Fruit fly (Drosophila melanogaster) whole organism, embryonic: Measurements from ENCODE around the gene CG32700.

Source experiments
- Blimp-1 ChIP-seq: fragments of 200-800 bp; sonication (Bioruptor generic); optimal IDR thresholded peaks from 3 replicates; lab custom pipeline; 2018; ENCODE audit warnings: missing biosample characterization, missing genetic modification characterization, mild to moderate bottlenecking, moderate library complexity, missing genetic modification reagents
- C15 ChIP-seq: fragments of 200-800 bp; sonication (Bioruptor generic); IDR thresholded peaks from 3 replicates; pipeline ENCODE4 v1.3.6; 2022; ENCODE audit warnings: missing biosample characterization, missing genetic modification characterization
- CG10543 ChIP-seq: fragments of 200-800 bp; sonication (Bioruptor generic); optimal IDR thresholded peaks from 3 replicates; lab custom pipeline; 2017; ENCODE audit warnings: missing biosample characterization, mild to moderate bottlenecking, missing genetic modification characterization, moderate library complexity
- CG10565 ChIP-seq: fragments of 200-800 bp; sonication (Bioruptor generic); optimal IDR thresholded peaks from 3 replicates; lab custom pipeline; 2016; ENCODE audit warnings: missing biosample characterization, mild to moderate bottlenecking, missing genetic modification characterization
- CG10979 ChIP-seq: fragments of 200-800 bp; sonication (Bioruptor generic); optimal IDR thresholded peaks from 2 replicates; lab custom pipeline; 2018; ENCODE audit warnings: missing biosample characterization, mild to moderate bottlenecking, missing genetic modification characterization, moderate library complexity
- CG11247 ChIP-seq: fragments of 200-800 bp; sonication (Bioruptor generic); IDR thresholded peaks from 2 replicates; pipeline ENCODE4 v1.3.6; 2022; ENCODE audit warnings: missing biosample characterization, missing genetic modification characterization
- CG11504 ChIP-seq: fragments of 200-800 bp; sonication (Bioruptor generic); optimal IDR thresholded peaks from 3 replicates; lab custom pipeline; 2019; ENCODE audit warnings: missing biosample characterization, mild to moderate bottlenecking, missing genetic modification characterization, moderate library complexity
- CG14710 ChIP-seq: fragments of 200-800 bp; sonication (Bioruptor generic); optimal IDR thresholded peaks from 3 replicates; lab custom pipeline; 2019; ENCODE audit warnings: missing biosample characterization, mild to moderate bottlenecking, missing genetic modification characterization, moderate library complexity
- CG18262 ChIP-seq: fragments of 200-800 bp; optimal IDR thresholded peaks from 3 replicates; lab custom pipeline; 2019; ENCODE audit warnings: missing biosample characterization, mild to moderate bottlenecking, missing genetic modification characterization, moderate library complexity
- CG18599 ChIP-seq: fragments of 200-800 bp; sonication (Bioruptor generic); optimal IDR thresholded peaks from 3 replicates; lab custom pipeline; 2017; ENCODE audit warnings: missing biosample characterization, missing genetic modification characterization, mild to moderate bottlenecking, moderate library complexity, missing genetic modification reagents
- CG2120 ChIP-seq: fragments of 200-800 bp; sonication (Bioruptor generic); optimal IDR thresholded peaks from 3 replicates; lab custom pipeline; 2016; ENCODE audit warnings: missing biosample characterization, missing genetic modification characterization
- CG2678 ChIP-seq: fragments of 200-800 bp; sonication (Bioruptor generic); optimal IDR thresholded peaks from 3 replicates; lab custom pipeline; 2019; ENCODE audit warnings: missing biosample characterization, mild to moderate bottlenecking, missing genetic modification characterization, moderate library complexity
- CG2712 ChIP-seq: fragments of 200-800 bp; optimal IDR thresholded peaks from 3 replicates; lab custom pipeline; 2019; ENCODE audit warnings: missing biosample characterization, mild to moderate bottlenecking, missing genetic modification characterization, moderate library complexity
- CG2875 ChIP-seq: fragments of 200-800 bp; sonication (Bioruptor generic); optimal IDR thresholded peaks from 2 replicates; lab custom pipeline; 2017; ENCODE audit warnings: missing biosample characterization, mild to moderate bottlenecking, missing genetic modification characterization, missing genetic modification reagents
- CG30403 ChIP-seq: fragments of 200-800 bp; sonication (Bioruptor generic); optimal IDR thresholded peaks from 3 replicates; lab custom pipeline; 2016; ENCODE audit warnings: missing biosample characterization, missing genetic modification characterization
- CG3163 ChIP-seq: fragments of 200-800 bp; sonication (Bioruptor generic); optimal IDR thresholded peaks from 3 replicates; lab custom pipeline; 2016; ENCODE audit warnings: missing biosample characterization, missing genetic modification characterization
- CG4820 ChIP-seq: fragments of 200-800 bp; sonication (Bioruptor generic); optimal IDR thresholded peaks from 3 replicates; lab custom pipeline; 2016; ENCODE audit warnings: missing biosample characterization, missing genetic modification characterization
- CG7839 ChIP-seq: fragments of 200-800 bp; sonication (Bioruptor generic); optimal IDR thresholded peaks from 3 replicates; lab custom pipeline; 2018; ENCODE audit warnings: missing biosample characterization, mild to moderate bottlenecking, missing genetic modification characterization, moderate library complexity
- CG8388 ChIP-seq: fragments of 200-800 bp; sonication (Bioruptor generic); optimal IDR thresholded peaks from 2 replicates; lab custom pipeline; 2019; ENCODE audit warnings: missing biosample characterization, mild to moderate bottlenecking, missing genetic modification characterization, moderate library complexity
- CG9609 ChIP-seq: fragments of 200-800 bp; sonication (Bioruptor generic); optimal IDR thresholded peaks from 3 replicates; lab custom pipeline; 2016; ENCODE audit warnings: missing biosample characterization, missing genetic modification characterization
- CoRest ChIP-seq: fragments of 200-800 bp; sonication (Bioruptor generic); optimal IDR thresholded peaks from 3 replicates; lab custom pipeline; 2018; ENCODE audit warnings: missing biosample characterization, mild to moderate bottlenecking, missing genetic modification characterization, moderate library complexity
- D19A ChIP-seq: fragments of 200-800 bp; optimal IDR thresholded peaks from 3 replicates; lab custom pipeline; 2019; ENCODE audit warnings: missing biosample characterization, mild to moderate bottlenecking, missing genetic modification characterization, moderate library complexity
- Dek ChIP-seq: fragments of 200-800 bp; sonication (Bioruptor generic); optimal IDR thresholded peaks from 3 replicates; lab custom pipeline; 2019; ENCODE audit warnings: missing biosample characterization, mild to moderate bottlenecking, missing genetic modification characterization, moderate library complexity
- Ets65A ChIP-seq: fragments of 200-800 bp; sonication (Bioruptor generic); peaks from one replicate; lab custom pipeline; 2016; ENCODE audit warnings: missing biosample characterization, missing genetic modification characterization
- Fer1 ChIP-seq: fragments of 200-800 bp; sonication (Bioruptor generic); optimal IDR thresholded peaks from 2 replicates; lab custom pipeline; 2017; ENCODE audit warnings: missing biosample characterization, mild to moderate bottlenecking, missing genetic modification characterization
- Hmr ChIP-seq: fragments of 200-800 bp; sonication (Bioruptor generic); optimal IDR thresholded peaks from 3 replicates; lab custom pipeline; 2017; ENCODE audit warnings: mild to moderate bottlenecking, missing biosample characterization, missing genetic modification reagents, missing genetic modification characterization
- Hr39 ChIP-seq: fragments of >200 bp; optimal IDR thresholded peaks from 2 replicates; lab custom pipeline; 2017
- Hr51 ChIP-seq, 2 experiments: fragments of 200-800 bp; sonication (Bioruptor generic); optimal IDR thresholded peaks; 2 replicates in 1 of 2; 3 replicates in 1 of 2; lab custom pipeline; 2016 to 2018; ENCODE audit warnings: missing biosample characterization in 2 of 2, missing genetic modification characterization in 2 of 2, mild to moderate bottlenecking in 1 of 2, moderate library complexity in 1 of 2
- Optix ChIP-seq: fragments of 200-800 bp; sonication (Bioruptor generic); IDR thresholded peaks from 3 replicates; pipeline ENCODE4 v1.3.6; 2022; ENCODE audit warnings: missing biosample characterization, missing genetic modification characterization
- Ptx1 ChIP-seq: fragments of 200-800 bp; sonication (Bioruptor generic); IDR thresholded peaks from 2 replicates; pipeline ENCODE4 v1.3.6; 2022; ENCODE audit warnings: missing biosample characterization, missing genetic modification characterization
- Sox102F ChIP-seq: fragments of 200-800 bp; sonication (Bioruptor generic); optimal IDR thresholded peaks from 2 replicates; lab custom pipeline; 2018; ENCODE audit warnings: missing biosample characterization, mild to moderate bottlenecking, missing genetic modification characterization, moderate library complexity
- Trl ChIP-seq, 3 experiments: fragments of >200 bp in 2 of 3; fragments of 200-800 bp in 1 of 3; sonication (Bioruptor generic) in 1 of 3; optimal IDR thresholded peaks; 2 replicates in 1 of 3; 3 replicates in 2 of 3; lab custom pipeline; 2016 to 2017; ENCODE audit warnings: missing biosample characterization in 1 of 3, missing genetic modification characterization in 1 of 3
- Xrp1 ChIP-seq: fragments of 200-800 bp; sonication (Bioruptor generic); IDR thresholded peaks from 2 replicates; pipeline ENCODE4 v1.3.6; 2022; ENCODE audit warnings: missing biosample characterization, missing genetic modification characterization
- dmrt11E ChIP-seq: fragments of 200-800 bp; sonication (Bioruptor generic); optimal IDR thresholded peaks from 3 replicates; lab custom pipeline; 2018; ENCODE audit warnings: missing biosample characterization, mild to moderate bottlenecking, missing genetic modification characterization, moderate library complexity
- dysf ChIP-seq: fragments of 200-800 bp; sonication (Bioruptor generic); IDR thresholded peaks from 3 replicates; pipeline ENCODE4 v1.3.6; 2022; ENCODE audit warnings: missing biosample characterization, missing genetic modification characterization
- eve ChIP-seq, 2 experiments: fragments of >200 bp; optimal IDR thresholded peaks; 2 replicates each; lab custom pipeline; 2017; ENCODE audit warnings: missing biosample characterization in 2 of 2, missing genetic modification characterization in 2 of 2
- fd96Cb ChIP-seq: fragments of 200-800 bp; sonication (Bioruptor generic); optimal IDR thresholded peaks from 2 replicates; lab custom pipeline; 2018; ENCODE audit warnings: missing biosample characterization, mild to moderate bottlenecking, missing genetic modification characterization, moderate library complexity
- grau ChIP-seq: fragments of 200-800 bp; optimal IDR thresholded peaks from 3 replicates; lab custom pipeline; 2019; ENCODE audit warnings: missing biosample characterization, mild to moderate bottlenecking, missing genetic modification characterization, moderate library complexity
- lola ChIP-seq, 3 experiments: fragments of >200 bp in 2 of 3; fragments of 200-800 bp in 1 of 3; sonication (Bioruptor generic) in 1 of 3; optimal IDR thresholded peaks; 2 replicates each; lab custom pipeline; 2017 to 2019; ENCODE audit warnings: missing biosample characterization in 3 of 3, missing genetic modification characterization in 3 of 3, mild to moderate bottlenecking in 1 of 3, moderate library complexity in 1 of 3
- nmo ChIP-seq: fragments of 200-800 bp; sonication (Bioruptor generic); optimal IDR thresholded peaks from 2 replicates; lab custom pipeline; 2018; ENCODE audit warnings: missing biosample characterization, mild to moderate bottlenecking, missing genetic modification characterization, moderate library complexity
- odd ChIP-seq: fragments of 200-800 bp; sonication (Bioruptor generic); optimal IDR thresholded peaks from 2 replicates; lab custom pipeline; 2017; ENCODE audit warnings: missing biosample characterization, mild to moderate bottlenecking, missing genetic modification characterization
- run ChIP-seq: fragments of 200-800 bp; sonication (Bioruptor generic); optimal IDR thresholded peaks from 3 replicates; lab custom pipeline; 2018; ENCODE audit warnings: missing biosample characterization, mild to moderate bottlenecking, missing genetic modification characterization
- schlank ChIP-seq: fragments of 200-800 bp; sonication (Bioruptor generic); optimal IDR thresholded peaks from 2 replicates; lab custom pipeline; 2018; ENCODE audit warnings: missing biosample characterization, mild to moderate bottlenecking, missing genetic modification characterization
- sens ChIP-seq: fragments of 200-800 bp; sonication (Bioruptor generic); peaks from one replicate; lab custom pipeline; 2016; ENCODE audit warnings: missing biosample characterization, missing genetic modification characterization
- sna ChIP-seq: fragments of 200-800 bp; sonication (Bioruptor generic); IDR thresholded peaks from 2 replicates; pipeline ENCODE4 v1.3.6; 2022; ENCODE audit warnings: missing biosample characterization, missing genetic modification characterization; ENCODE audit not compliant: partially characterized antibody
- unpg ChIP-seq: fragments of 200-800 bp; sonication (Bioruptor generic); optimal IDR thresholded peaks from 3 replicates; lab custom pipeline; 2018; ENCODE audit warnings: missing biosample characterization, mild to moderate bottlenecking, missing genetic modification characterization, moderate library complexity
- vvl ChIP-seq: fragments of 200-800 bp; sonication (Bioruptor generic); IDR thresholded peaks from 2 replicates; pipeline ENCODE4 v1.3.6; 2022; ENCODE audit warnings: missing biosample characterization, missing genetic modification characterization

Gene CG32700

DNA sequence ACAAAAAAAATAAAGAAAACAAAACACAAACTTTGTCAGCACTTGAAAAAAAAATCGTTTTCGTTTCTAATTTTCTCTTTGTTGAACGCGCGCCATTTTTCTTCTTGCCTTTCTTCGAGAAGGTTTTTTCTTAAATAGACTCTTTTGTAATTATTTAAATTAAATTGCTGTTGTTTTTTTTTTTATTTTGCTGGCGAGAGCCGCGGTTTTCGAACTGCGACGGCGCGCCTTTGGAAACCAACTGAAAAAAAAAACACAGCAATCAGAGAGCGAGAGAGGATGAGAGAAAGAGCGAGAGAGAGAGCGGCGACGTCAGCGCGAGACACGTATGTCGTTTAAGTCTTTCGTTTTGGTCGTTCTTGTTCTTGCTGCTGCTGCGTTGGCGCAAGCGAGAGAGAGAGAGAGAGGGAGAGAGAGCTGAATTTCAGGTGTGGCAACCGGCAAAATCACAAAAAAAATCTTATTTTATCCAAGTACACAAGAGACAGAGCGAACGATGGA lies 54.6 kb downstream of the CG32700 start (continued):
- no peak for TF ChIP-seq CG3163 (GFP tag; lab: Kevin White, UChicago)
- TF ChIP-seq dmrt11E, result no peak
- no peak for TF ChIP-seq Optix (GFP tag; lab: Robert Waterston, UW)
- no peak for TF ChIP-seq CG8388 (GFP tag; lab: Kevin White, UChicago)
- TF ChIP-seq, all 482 proteins: peak for 23

DNA sequence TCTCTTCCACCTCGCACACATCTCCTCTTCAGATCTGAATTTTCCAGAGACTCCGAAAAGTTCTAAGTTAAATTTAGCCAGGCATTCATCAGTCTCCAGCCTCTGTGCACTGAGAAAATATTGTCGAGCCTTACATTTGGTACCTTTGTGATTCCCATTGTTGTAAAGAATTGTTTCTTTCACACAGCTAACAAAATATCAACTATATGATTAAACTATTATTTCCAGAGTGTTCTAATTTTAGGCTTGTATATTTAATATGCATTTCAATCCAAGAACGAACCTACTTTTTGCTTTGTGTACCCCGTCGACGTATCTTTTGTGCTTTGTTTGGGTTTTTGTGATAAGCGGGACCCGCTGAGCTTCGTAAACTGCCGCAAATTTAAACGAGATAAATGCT lies 56.5 kb downstream of the CG32700 start:
- TF ChIP-seq CG14710 (tag; lab: Kevin White, UChicago), result peak; percentile 5
- peak; percentile 27 for TF ChIP-seq CG2712 (tag; lab: Kevin White, UChicago)
- TF ChIP-seq sna, result no peak
- peak; percentile 89 for TF ChIP-seq sens (GFP tag; lab: Kevin White, UChicago)
- TF ChIP-seq unpg (GFP tag; lab: Kevin White, UChicago), result peak; percentile 16
- TF ChIP-seq fd96Cb (tag; lab: Kevin White, UChicago), result peak; percentile 17
- TF ChIP-seq grau (tag; lab: Kevin White, UChicago), result peak; percentile 8
- peak; percentile 33 for TF ChIP-seq CG11504 (tag; lab: Kevin White, UChicago)
- TF ChIP-seq CG30403 (GFP tag; lab: Kevin White, UChicago), result peak; percentile 13
- TF ChIP-seq odd, result no peak
- no peak for TF ChIP-seq C15 (GFP tag; lab: Robert Waterston, UW)
- TF ChIP-seq D19A (tag; lab: Kevin White, UChicago), result peak; percentile 5
- TF ChIP-seq CG10565 (GFP tag; lab: Kevin White, UChicago), result no peak
- TF ChIP-seq CG18599 (GFP tag; lab: Kevin White, UChicago), result peak; percentile 23
- TF ChIP-seq Fer1 (GFP tag; lab: Kevin White, UChicago), result no peak
- peak; percentile 11; the same call in 1 of the 2 replicates for TF ChIP-seq Ptx1 (GFP tag; lab: Robert Waterston, UW)
- no peak for TF ChIP-seq CG9609
- no peak for TF ChIP-seq Hmr
- peak; percentile 28; the same call in 1 of the 2 replicates for TF ChIP-seq Xrp1 (GFP tag; lab: Robert Waterston, UW)
- TF ChIP-seq CG4820 (GFP tag; lab: Kevin White, UChicago), result peak; percentile 19
- TF ChIP-seq Blimp-1, result peak; percentile 41
- TF ChIP-seq Dek (tag; lab: Kevin White, UChicago), result no peak
- no peak for TF ChIP-seq schlank (tag; lab: Kevin White, UChicago)
- TF ChIP-seq Ets65A (GFP tag; lab: Kevin White, UChicago), result peak; percentile 19
- no peak for TF ChIP-seq CG2875 (GFP tag; lab: Kevin White, UChicago)
- no peak for TF ChIP-seq dysf (GFP tag; lab: Robert Waterston, UW)
- TF ChIP-seq CoRest, result peak; percentile 4
- no peak for TF ChIP-seq Hr39 (lab: Kevin White, UChicago)
- peak; percentile 18 for TF ChIP-seq nmo (GFP tag; lab: Kevin White, UChicago)
- peak; percentile 1 for TF ChIP-seq CG2120 (GFP tag; lab: Kevin White, UChicago)
- TF ChIP-seq Trl (optimal IDR thresholded peaks at IDR 0.05; lab: Kevin White, UChicago), result no peak
- no peak for TF ChIP-seq Trl (GFP tag; optimal IDR thresholded peaks at IDR 0.05; lab: Kevin White, UChicago)
- peak in 1 of 2 experiments; percentile 36 for TF ChIP-seq eve (GFP tag; optimal IDR thresholded peaks at IDR 0.05; lab: Kevin White, UChicago)
- TF ChIP-seq CG10979 (tag; lab: Kevin White, UChicago), result peak; percentile 41
- TF ChIP-seq CG2678 (tag; lab: Kevin White, UChicago), result peak; percentile 30
- no peak for TF ChIP-seq CG11247
- TF ChIP-seq vvl (GFP tag; lab: Robert Waterston, UW), result 0 out of 2 replicates have a peak, but pooled peaks have one; percentile 25
- peak; percentile 23 for TF ChIP-seq CG7839
- TF ChIP-seq run (tag; lab: Kevin White, UChicago), result no peak
- TF ChIP-seq CG18262, result peak; percentile 37
- peak in 1 of 2 experiments; percentile 2 for TF ChIP-seq Hr51 (GFP tag; optimal IDR thresholded peaks at IDR 0.05; lab: Kevin White, UChicago)
- TF ChIP-seq CG10543 (GFP tag; lab: Kevin White, UChicago), result no peak
- peak; percentile 10 for TF ChIP-seq Sox102F
- no peak for TF ChIP-seq lola (GFP tag; optimal IDR thresholded peaks at IDR 0.05; lab: Kevin White, UChicago)
